Worm (Caenorhabditis elegans): ENCODE results near the gene rabs-5.

The rabs-5 gene

DNA sequence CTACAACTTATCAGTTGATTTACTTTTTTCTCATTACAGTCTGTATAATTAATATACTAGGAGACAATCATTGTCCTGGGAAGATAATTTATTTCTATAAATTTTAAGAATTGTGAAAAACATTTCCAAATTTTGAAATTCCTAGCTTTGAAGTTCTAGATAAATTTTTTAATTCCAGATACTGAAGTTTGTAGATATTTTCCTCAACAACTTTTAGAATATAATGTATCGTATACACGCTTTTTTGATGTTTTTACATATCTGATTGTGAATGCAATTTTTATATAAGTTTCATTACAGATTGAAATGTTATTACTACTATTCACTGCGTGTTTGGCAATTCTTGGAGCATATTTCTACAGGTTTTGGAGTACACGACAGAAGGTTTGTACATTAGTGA, 44.7 kb upstream of the rabs-5 start, which contains the start of gene faah-2:
TSS of gene faah-2 (plus strand) at position 301 of the 400 bp plus-strand sequence.
- no peak for TF ChIP-seq nhr-76 (tag; optimal IDR thresholded peaks at IDR 0.05)
- no peak for TF ChIP-seq lin-32 (GFP tag; optimal IDR thresholded peaks at IDR 0.05)
- TF ChIP-seq ham-2 (GFP tag; optimal IDR thresholded peaks at IDR 0.05), result no peak
- TF ChIP-seq snpc-4 (tag; optimal IDR thresholded peaks at IDR 0.05), result no peak
- TF ChIP-seq ztf-11 (tag; optimal IDR thresholded peaks at IDR 0.05), result no peak
- no peak for TF ChIP-seq zip-8 (tag; optimal IDR thresholded peaks at IDR 0.05)
- no peak for TF ChIP-seq flh-1 (GFP tag; optimal IDR thresholded peaks at IDR 0.05)

DNA sequence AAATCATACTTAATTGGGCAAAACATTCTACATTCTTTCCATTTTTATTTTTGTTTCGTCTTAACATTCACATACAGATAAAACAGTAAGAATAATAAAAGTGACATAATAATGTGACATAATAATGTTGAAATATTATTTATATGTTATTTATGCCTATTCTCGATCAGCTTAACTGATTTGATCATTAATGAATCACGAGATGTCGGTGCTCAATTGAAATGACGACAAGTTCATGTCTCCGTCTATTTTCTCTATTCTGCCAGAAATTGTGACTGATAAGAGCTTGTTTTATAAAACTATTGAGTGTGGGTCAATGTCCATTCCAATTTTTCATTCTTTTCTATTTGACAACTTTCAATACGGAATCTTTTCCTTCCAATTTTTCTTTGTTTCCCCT, 44.3 kb upstream of the rabs-5 start:
- TF ChIP-seq M03D4.4 (tag; optimal IDR thresholded peaks at IDR 0.05) (no peak), bed-3 (GFP tag; optimal IDR thresholded peaks at IDR 0.05) (no peak), nhr-12 (tag; optimal IDR thresholded peaks at IDR 0.05) (no peak), unc-120 (tag; optimal IDR thresholded peaks at IDR 0.05; ENCODE audit: poor library complexity, severe bottlenecking) (no peak), mep-1 (tag; optimal IDR thresholded peaks at IDR 0.05) (no peak), ztf-11 (tag; optimal IDR thresholded peaks at IDR 0.05) (no peak), lin-32 (GFP tag; optimal IDR thresholded peaks at IDR 0.05) (no peak), ham-2 (GFP tag; optimal IDR thresholded peaks at IDR 0.05) (no peak), unc-62 (GFP tag; optimal IDR thresholded peaks at IDR 0.05) (no peak), snpc-4 (tag; optimal IDR thresholded peaks at IDR 0.05) (no peak), flh-1 (GFP tag; optimal IDR thresholded peaks at IDR 0.05) (no peak), nhr-2 (tag; optimal IDR thresholded peaks at IDR 0.05) (no peak)

DNA sequence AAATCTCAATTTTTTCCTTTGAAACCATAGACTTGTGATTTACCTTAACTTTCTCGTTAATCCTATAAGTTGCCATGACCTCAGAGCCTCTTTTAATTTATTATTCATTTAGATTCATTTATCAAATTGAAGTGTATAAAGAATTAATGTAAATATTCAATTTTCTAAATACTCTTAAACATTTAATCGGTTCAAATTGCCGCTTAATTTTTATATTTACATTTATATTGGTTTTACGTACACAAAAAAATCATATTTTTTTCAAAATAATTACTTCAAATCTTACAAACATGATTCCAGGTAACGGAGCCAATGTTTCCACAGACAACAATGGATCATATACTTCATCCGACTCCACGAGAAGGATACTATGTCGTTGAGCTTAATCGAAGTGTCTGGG, 41.1 kb upstream of the rabs-5 start, which contains the start of gene pmk-1:
TSS of gene pmk-1 (plus strand) at position 301 of the 400 bp plus-strand sequence.
- TF ChIP-seq ceh-43 (GFP tag; optimal IDR thresholded peaks at IDR 0.05), result no peak
- TF ChIP-seq bed-3 (GFP tag; optimal IDR thresholded peaks at IDR 0.05), result no peak
- TF ChIP-seq mls-2 (tag; optimal IDR thresholded peaks at IDR 0.05), result no peak
- no peak for TF ChIP-seq blmp-1 (tag; optimal IDR thresholded peaks at IDR 0.05)
- TF ChIP-seq ceh-83 (GFP tag; optimal IDR thresholded peaks at IDR 0.05), result no peak
- TF ChIP-seq lin-32 (GFP tag; optimal IDR thresholded peaks at IDR 0.05), result no peak
- TF ChIP-seq unc-62 (GFP tag; optimal IDR thresholded peaks at IDR 0.05), result no peak
- no peak for TF ChIP-seq ztf-11 (tag; optimal IDR thresholded peaks at IDR 0.05)
- TF ChIP-seq mep-1 (tag; optimal IDR thresholded peaks at IDR 0.05), result no peak
- TF ChIP-seq ceh-39 (tag; optimal IDR thresholded peaks at IDR 0.05), result no peak
- no peak for TF ChIP-seq nhr-28 (tag; optimal IDR thresholded peaks at IDR 0.05)
- TF ChIP-seq sem-2 (GFP tag; optimal IDR thresholded peaks at IDR 0.05), result no peak
- no peak for TF ChIP-seq ham-2 (GFP tag; optimal IDR thresholded peaks at IDR 0.05)

DNA sequence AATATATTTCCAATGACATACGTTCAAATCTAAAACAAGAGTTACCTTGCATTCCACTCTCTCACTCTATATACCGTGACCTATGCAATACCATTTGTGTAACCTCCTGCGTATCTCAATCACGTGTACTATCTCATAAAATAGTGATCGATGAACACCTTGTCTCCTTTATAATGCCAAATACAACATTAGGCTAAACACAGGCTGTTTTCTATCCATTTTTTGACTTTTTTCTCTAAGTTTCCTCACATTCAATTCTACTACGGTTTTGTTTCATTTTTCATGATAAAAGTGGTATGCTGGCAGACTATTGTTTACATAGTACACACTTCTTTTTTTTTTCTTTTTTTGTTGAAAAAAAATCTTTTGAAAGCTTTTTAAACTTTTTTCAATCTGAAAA, 38.9 kb upstream of the rabs-5 start:
- TF ChIP-seq mab-5 (tag; optimal IDR thresholded peaks at IDR 0.05), result no peak
- peak; percentile 83 for TF ChIP-seq ceh-39 (tag; optimal IDR thresholded peaks at IDR 0.05)

DNA sequence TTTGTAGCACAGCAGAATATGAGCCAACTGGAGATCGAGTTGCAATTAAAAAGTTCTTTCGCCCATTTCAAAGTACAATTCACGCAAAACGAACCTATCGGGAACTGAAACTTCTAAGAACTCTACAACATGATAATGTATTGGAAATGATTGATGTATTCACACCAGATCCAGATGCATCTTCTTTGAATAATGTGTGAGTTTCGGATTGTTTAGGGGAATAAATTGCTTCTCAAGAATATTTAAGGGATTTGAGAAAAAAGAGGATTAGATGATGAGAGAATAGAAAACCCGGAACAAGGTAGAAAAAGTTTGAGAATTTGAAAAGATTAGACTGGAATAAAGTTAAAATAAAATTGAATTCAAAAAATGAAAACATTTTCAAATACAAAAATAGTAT, 36.9 kb upstream of the rabs-5 start:
- TF ChIP-seq ceh-39 (tag; optimal IDR thresholded peaks at IDR 0.05) (no peak), lsy-2 (tag; optimal IDR thresholded peaks at IDR 0.05) (no peak), unc-62 (GFP tag; optimal IDR thresholded peaks at IDR 0.05) (no peak), sptf-1 (tag; optimal IDR thresholded peaks at IDR 0.05) (no peak)

DNA sequence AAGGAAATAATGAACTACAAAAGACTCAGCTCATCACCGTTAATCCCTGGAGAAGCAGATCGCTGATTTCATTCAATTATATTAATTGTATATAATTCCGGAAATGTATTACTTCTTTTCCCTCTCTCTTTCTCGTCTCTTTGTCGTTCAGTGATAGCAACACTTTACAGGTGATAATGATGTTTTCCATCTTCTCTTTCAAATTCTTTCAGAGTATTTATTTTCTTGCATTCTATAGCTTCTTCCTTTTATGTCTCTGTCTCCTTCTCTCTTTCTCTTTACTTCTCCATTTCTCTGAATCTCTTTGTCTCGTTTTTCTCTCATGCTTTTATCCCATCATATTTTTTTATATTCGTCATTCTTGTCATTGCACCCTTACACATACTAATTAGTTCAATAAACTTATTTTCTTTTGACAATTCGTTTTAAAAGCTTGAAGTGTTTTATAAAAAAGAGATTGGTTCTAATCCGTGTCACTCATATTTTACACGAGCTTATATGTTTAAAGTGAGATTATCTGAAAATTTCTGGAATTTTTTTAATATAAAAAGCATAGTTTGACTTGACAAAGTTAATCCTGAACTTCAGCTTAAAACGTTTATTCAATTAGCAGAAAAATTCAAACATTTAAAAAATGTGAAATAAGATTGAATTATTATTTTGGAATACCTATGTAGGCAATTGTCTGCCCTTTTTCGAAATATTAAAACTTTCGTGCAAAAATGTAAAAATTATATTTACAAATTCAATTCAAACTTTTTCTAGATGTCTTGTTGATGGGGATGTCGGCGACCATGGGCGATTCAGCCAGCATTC, 35.5 kb upstream of the rabs-5 start, which contains the start of gene pmk-2:
TSS of gene pmk-2 (plus strand) at position 766 of the 816 bp plus-strand sequence.
- TF ChIP-seq ces-1 (GFP tag; optimal IDR thresholded peaks at IDR 0.05), result peak; percentile 69
- TF ChIP-seq mep-1 (tag; optimal IDR thresholded peaks at IDR 0.05), result no peak

DNA sequence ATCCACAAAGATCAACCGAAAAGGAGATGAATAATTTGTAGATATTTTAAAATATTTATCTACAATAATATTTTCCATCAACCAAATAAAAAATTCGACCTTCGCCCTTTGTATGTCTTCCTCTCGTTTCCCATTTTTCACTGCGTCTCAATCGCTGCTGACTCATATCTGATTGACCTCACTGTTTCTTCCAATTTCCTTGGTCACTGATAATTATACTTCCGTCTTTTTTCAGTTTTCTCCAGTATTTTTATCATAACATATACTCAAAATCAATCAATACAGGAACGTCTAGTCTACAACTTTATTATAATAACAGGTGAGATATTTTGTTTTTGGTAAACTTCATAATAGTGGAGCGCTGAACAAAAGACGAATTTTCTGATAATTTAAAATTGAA, 31.6 kb upstream of the rabs-5 start, which contains the start of gene pmk-3:
TSS of gene pmk-3 (plus strand) at position 236 of the 400 bp plus-strand sequence.
- TF ChIP-seq cnd-1 (tag; optimal IDR thresholded peaks at IDR 0.05) (no peak), mab-5 (tag; optimal IDR thresholded peaks at IDR 0.05) (no peak), hlh-1 (tag; optimal IDR thresholded peaks at IDR 0.05) (no peak), nhr-2 (tag; optimal IDR thresholded peaks at IDR 0.05) (no peak)

Data from whole organism, mixed stage, embryonic.